Fruit fly (Drosophila melanogaster) whole organism, embryonic: Measurements from ENCODE around the gene Sfp93F.

Experiments used
- Abd-B ChIP-seq: fragments of 200-800 bp; sonication (Bioruptor generic); optimal IDR thresholded peaks from 2 replicates; lab custom pipeline; 2018; ENCODE audit warnings: missing biosample characterization, mild to moderate bottlenecking, missing genetic modification characterization, moderate library complexity
- Adf1 ChIP-seq: fragments of 200-800 bp; sonication (Bioruptor generic); IDR thresholded peaks from 2 replicates; pipeline ENCODE4 v1.3.6; 2022; ENCODE audit warnings: missing biosample characterization, missing genetic modification characterization
- Asciz ChIP-seq: fragments of 200-800 bp; sonication (Bioruptor generic); optimal IDR thresholded peaks from 2 replicates; lab custom pipeline; 2017; ENCODE audit warnings: missing biosample characterization, mild to moderate bottlenecking, missing genetic modification characterization, missing genetic modification reagents
- Bdp1 ChIP-seq: fragments of 200-800 bp; sonication (Bioruptor generic); optimal IDR thresholded peaks from 3 replicates; lab custom pipeline; 2016; ENCODE audit warnings: missing biosample characterization, missing genetic modification characterization
- CG10543 ChIP-seq: fragments of 200-800 bp; sonication (Bioruptor generic); optimal IDR thresholded peaks from 3 replicates; lab custom pipeline; 2017; ENCODE audit warnings: missing biosample characterization, mild to moderate bottlenecking, missing genetic modification characterization, moderate library complexity
- CG11085 ChIP-seq: fragments of 200-800 bp; sonication (Bioruptor generic); IDR thresholded peaks from 2 replicates; pipeline ENCODE4 v1.3.6; 2022; ENCODE audit warnings: missing biosample characterization, missing genetic modification characterization
- CG11504 ChIP-seq: fragments of 200-800 bp; sonication (Bioruptor generic); optimal IDR thresholded peaks from 3 replicates; lab custom pipeline; 2019; ENCODE audit warnings: missing biosample characterization, mild to moderate bottlenecking, missing genetic modification characterization, moderate library complexity
- CG15073 ChIP-seq: fragments of 200-800 bp; sonication (Bioruptor generic); optimal IDR thresholded peaks from 2 replicates; lab custom pipeline; 2016; ENCODE audit warnings: missing biosample characterization, missing genetic modification characterization
- CG15269 ChIP-seq: fragments of 200-800 bp; sonication (Bioruptor generic); optimal IDR thresholded peaks from 2 replicates; lab custom pipeline; 2018; ENCODE audit warnings: missing biosample characterization, mild to moderate bottlenecking, missing genetic modification characterization, moderate library complexity
- CG17328 ChIP-seq: fragments of 200-800 bp; sonication (Bioruptor generic); IDR thresholded peaks from 2 replicates; pipeline ENCODE4 v1.3.6; 2022; ENCODE audit warnings: missing biosample characterization, missing genetic modification characterization
- CG17361 ChIP-seq: fragments of 200-800 bp; sonication (Bioruptor generic); IDR thresholded peaks from 3 replicates; pipeline ENCODE4 v1.3.6; 2022; ENCODE audit warnings: missing biosample characterization, missing genetic modification characterization
- CG17802 ChIP-seq: fragments of 200-800 bp; sonication (Bioruptor generic); optimal IDR thresholded peaks from 2 replicates; lab custom pipeline; 2018; ENCODE audit warnings: missing biosample characterization, mild to moderate bottlenecking, missing genetic modification characterization, moderate library complexity
- CG1792 ChIP-seq: fragments of 200-800 bp; sonication (Bioruptor generic); optimal IDR thresholded peaks from 2 replicates; lab custom pipeline; 2016; ENCODE audit warnings: missing biosample characterization, missing genetic modification characterization
- CG18599 ChIP-seq: fragments of 200-800 bp; sonication (Bioruptor generic); optimal IDR thresholded peaks from 3 replicates; lab custom pipeline; 2017; ENCODE audit warnings: missing biosample characterization, missing genetic modification characterization, mild to moderate bottlenecking, moderate library complexity, missing genetic modification reagents
- CG3065 ChIP-seq: fragments of 200-800 bp; sonication (Bioruptor generic); optimal IDR thresholded peaks from 2 replicates; lab custom pipeline; 2016; ENCODE audit warnings: missing biosample characterization, missing genetic modification characterization
- CG31441 ChIP-seq: fragments of 200-800 bp; sonication (Bioruptor generic); IDR thresholded peaks from 2 replicates; pipeline ENCODE4 v1.3.6; 2022; ENCODE audit warnings: missing biosample characterization, missing genetic modification characterization
- CG32767 ChIP-seq: fragments of 200-800 bp; sonication (Bioruptor generic); IDR thresholded peaks from 2 replicates; pipeline ENCODE4 v1.3.6; 2022; ENCODE audit warnings: missing biosample characterization, missing genetic modification characterization
- CG34376 ChIP-seq: fragments of 200-800 bp; sonication (Bioruptor generic); optimal IDR thresholded peaks from 2 replicates; lab custom pipeline; 2018; ENCODE audit warnings: missing biosample characterization, mild to moderate bottlenecking, missing genetic modification characterization
- CG6791 ChIP-seq: fragments of 200-800 bp; sonication (Bioruptor generic); IDR thresholded peaks from 3 replicates; pipeline ENCODE4 v1.3.6; 2022; ENCODE audit warnings: missing biosample characterization, missing genetic modification characterization; ENCODE audit not compliant: partially characterized antibody
- CG7745 ChIP-seq: fragments of 200-800 bp; sonication (Bioruptor generic); optimal IDR thresholded peaks from 2 replicates; lab custom pipeline; 2018; ENCODE audit warnings: missing biosample characterization, mild to moderate bottlenecking, missing genetic modification characterization, moderate library complexity
- CG9876 ChIP-seq: fragments of 200-800 bp; sonication (Bioruptor generic); optimal IDR thresholded peaks from 2 replicates; lab custom pipeline; 2016; ENCODE audit warnings: missing biosample characterization, missing genetic modification characterization
- Deaf1 ChIP-seq: fragments of 200-800 bp; optimal IDR thresholded peaks from 3 replicates; lab custom pipeline; 2019; ENCODE audit warnings: missing biosample characterization, mild to moderate bottlenecking, missing genetic modification characterization, moderate library complexity
- Dll ChIP-seq: fragments of 200-800 bp; sonication (Bioruptor generic); IDR thresholded peaks from 4 replicates; pipeline ENCODE4 v1.3.6; 2022; ENCODE audit warnings: missing biosample characterization, missing genetic modification characterization; ENCODE audit not compliant: partially characterized antibody
- Dref ChIP-seq: fragments of 200-800 bp; sonication (Bioruptor generic); IDR thresholded peaks from 2 replicates; pipeline ENCODE4 v1.3.6; 2022; ENCODE audit warnings: missing biosample characterization, missing genetic modification characterization
- Drgx ChIP-seq: fragments of 200-800 bp; sonication (Bioruptor generic); IDR thresholded peaks from 2 replicates; pipeline ENCODE4 v1.3.6; 2022; ENCODE audit warnings: missing biosample characterization, missing genetic modification characterization
- E2f1 ChIP-seq: fragments of 200-800 bp; sonication (Bioruptor generic); IDR thresholded peaks from 2 replicates; pipeline ENCODE4 v1.3.6; 2022; ENCODE audit warnings: missing biosample characterization, missing genetic modification characterization
- Ets65A ChIP-seq: fragments of 200-800 bp; sonication (Bioruptor generic); peaks from one replicate; lab custom pipeline; 2016; ENCODE audit warnings: missing biosample characterization, missing genetic modification characterization
- GATAe ChIP-seq: fragments of 200-800 bp; sonication (Bioruptor generic); conservative IDR thresholded peaks from 2 replicates; pipeline ENCODE4 v1.3.6; 2022; ENCODE audit warnings: missing biosample characterization, missing genetic modification characterization
- HmgZ ChIP-seq: fragments of 200-800 bp; sonication (Bioruptor generic); optimal IDR thresholded peaks from 2 replicates; lab custom pipeline; 2018; ENCODE audit warnings: missing biosample characterization, mild to moderate bottlenecking, missing genetic modification characterization
- Lim3 ChIP-seq: fragments of 200-800 bp; sonication (Bioruptor generic); IDR thresholded peaks from 2 replicates; pipeline ENCODE4 v1.3.6; 2022; ENCODE audit warnings: missing biosample characterization, missing genetic modification characterization
- Pdp1 ChIP-seq, 2 experiments: fragments of 200-800 bp; sonication (Bioruptor generic); optimal IDR thresholded peaks; 3 replicates each; lab custom pipeline; 2016; ENCODE audit warnings: missing biosample characterization in 2 of 2, missing genetic modification characterization in 2 of 2, mild to moderate bottlenecking in 1 of 2, moderate library complexity in 1 of 2
- Taf1 ChIP-seq: fragments of 200-800 bp; sonication (Bioruptor generic); IDR thresholded peaks from 2 replicates; pipeline ENCODE4 v1.3.6; 2022; ENCODE audit warnings: missing biosample characterization, missing genetic modification characterization
- btn ChIP-seq: fragments of 200-800 bp; sonication (Bioruptor generic); optimal IDR thresholded peaks from 2 replicates; lab custom pipeline; 2016; ENCODE audit warnings: missing biosample characterization, missing genetic modification characterization
- chinmo ChIP-seq: fragments of 200-800 bp; sonication (Bioruptor generic); IDR thresholded peaks from 4 replicates; pipeline ENCODE4 v1.3.6; 2022; ENCODE audit warnings: missing biosample characterization, missing genetic modification characterization; ENCODE audit not compliant: partially characterized antibody
- exex ChIP-seq: fragments of 200-800 bp; sonication (Bioruptor generic); optimal IDR thresholded peaks from 4 replicates; lab custom pipeline; 2018; ENCODE audit warnings: missing biosample characterization, mild to moderate bottlenecking, missing genetic modification characterization, moderate library complexity
- gcm2 ChIP-seq: fragments of 200-800 bp; sonication (Bioruptor generic); optimal IDR thresholded peaks from 2 replicates; lab custom pipeline; 2016; ENCODE audit warnings: missing biosample characterization, missing genetic modification characterization
- grau ChIP-seq: fragments of 200-800 bp; optimal IDR thresholded peaks from 3 replicates; lab custom pipeline; 2019; ENCODE audit warnings: missing biosample characterization, mild to moderate bottlenecking, missing genetic modification characterization, moderate library complexity
- grn ChIP-seq: fragments of 200-800 bp; sonication (Bioruptor generic); optimal IDR thresholded peaks from 3 replicates; lab custom pipeline; 2017; ENCODE audit warnings: missing biosample characterization, missing genetic modification characterization
- hth ChIP-seq: fragments of >200 bp; optimal IDR thresholded peaks from 2 replicates; lab custom pipeline; 2017; ENCODE audit warnings: inconsistent platforms
- insv ChIP-seq, 2 experiments: fragments of 200-800 bp; sonication (Bioruptor generic); optimal IDR thresholded peaks; 3 replicates each; lab custom pipeline; 2016 to 2018; ENCODE audit warnings: missing biosample characterization in 2 of 2, missing genetic modification characterization in 2 of 2
- kay ChIP-seq: fragments of 200-800 bp; sonication (Bioruptor generic); optimal IDR thresholded peaks from 2 replicates; lab custom pipeline; 2016; ENCODE audit warnings: missing biosample characterization, missing genetic modification characterization
- lab ChIP-seq: fragments of 200-800 bp; sonication (Bioruptor generic); optimal IDR thresholded peaks from 3 replicates; lab custom pipeline; 2017; ENCODE audit warnings: missing biosample characterization, missing genetic modification characterization, mild to moderate bottlenecking, moderate library complexity, missing genetic modification reagents
- lbe ChIP-seq: fragments of 200-800 bp; sonication (Bioruptor generic); optimal IDR thresholded peaks from 2 replicates; lab custom pipeline; 2016; ENCODE audit warnings: missing biosample characterization, mild to moderate bottlenecking, missing genetic modification characterization
- mirr ChIP-seq: fragments of 200-800 bp; sonication (Bioruptor generic); optimal IDR thresholded peaks from 3 replicates; lab custom pipeline; 2018; ENCODE audit warnings: missing biosample characterization, mild to moderate bottlenecking, missing genetic modification characterization
- slbo ChIP-seq: fragments of 200-800 bp; sonication (Bioruptor generic); IDR thresholded peaks from 2 replicates; pipeline ENCODE4 v1.3.6; 2022; ENCODE audit warnings: missing biosample characterization, missing genetic modification characterization
- sug ChIP-seq: fragments of 200-800 bp; optimal IDR thresholded peaks from 2 replicates; lab custom pipeline; 2019; ENCODE audit warnings: missing biosample characterization, mild to moderate bottlenecking, missing genetic modification characterization, moderate library complexity
- twi ChIP-seq: fragments of 200-800 bp; optimal IDR thresholded peaks from 2 replicates; lab custom pipeline; 2019; ENCODE audit warnings: missing biosample characterization, mild to moderate bottlenecking, missing genetic modification characterization, moderate library complexity
- wek ChIP-seq: fragments of 200-800 bp; sonication (Bioruptor generic); optimal IDR thresholded peaks from 3 replicates; lab custom pipeline; 2018; ENCODE audit warnings: missing biosample characterization, mild to moderate bottlenecking, missing genetic modification characterization, moderate library complexity
- yki ChIP-seq: fragments of >200 bp; optimal IDR thresholded peaks from 3 replicates; lab custom pipeline; 2018
- z ChIP-seq: fragments of 200-800 bp; sonication (Bioruptor generic); IDR thresholded peaks from 3 replicates; pipeline ENCODE4 v1.3.6; 2022; ENCODE audit warnings: missing biosample characterization, missing genetic modification characterization

Sfp93F gene

dm6 chr3R:21740766-21741350 lies 4.8 kb upstream of the Sfp93F start:
- TF ChIP-seq exex (tag; lab: Kevin White, UChicago) (peak; percentile 83), CG34376 (peak; percentile 72), CG9876 (GFP tag; lab: Kevin White, UChicago) (no peak), btn (GFP tag; lab: Kevin White, UChicago) (no peak), lbe (GFP tag; lab: Kevin White, UChicago) (no peak), slbo (GFP tag; lab: Robert Waterston, UW) (no peak), CG18599 (GFP tag; lab: Kevin White, UChicago) (no peak), twi (tag; lab: Kevin White, UChicago) (peak; percentile 60), hth (lab: Kevin White, UChicago) (no peak), CG15269 (tag; lab: Kevin White, UChicago) (no peak), E2f1 (GFP tag; lab: Robert Waterston, UW) (no peak), mirr (GFP tag; lab: Kevin White, UChicago) (peak; percentile 39), CG10543 (GFP tag; lab: Kevin White, UChicago) (peak; percentile 57), HmgZ (tag; lab: Kevin White, UChicago) (peak; percentile 29), chinmo (GFP tag; lab: Robert Waterston, UW) (0 out of 4 replicates have a peak, but pooled peaks have one; percentile 27), grn (peak; percentile 64), sug (tag; lab: Kevin White, UChicago) (peak; percentile 75), CG17361 (GFP tag; lab: Robert Waterston, UW) (no peak), kay (peak; percentile 16), lab (peak; percentile 25), grau (peak; percentile 54), wek (peak; percentile 80), Pdp1 (GFP tag; optimal IDR thresholded peaks at IDR 0.05; lab: Kevin White, UChicago) (peak in 1 of 2 experiments; percentile 90), CG3065 (no peak), GATAe (GFP tag; lab: Robert Waterston, UW) (peak; percentile 50; the same call in 1 of the 2 replicates)
- TF ChIP-seq, all 482 proteins: peak for 15

dm6 chr3R:21739750-21740319 lies 3.7 kb upstream of the Sfp93F start, which contains the start of gene CG5849:
CG5849 (plus strand) TSS chr3R:21740105.
- TF ChIP-seq Adf1 (GFP tag; lab: Robert Waterston, UW): no peak
- no peak for TF ChIP-seq hth (lab: Kevin White, UChicago)
- no peak for TF ChIP-seq yki
- no peak for TF ChIP-seq Drgx (GFP tag; lab: Robert Waterston, UW)
- no peak for TF ChIP-seq Dref
- no peak for TF ChIP-seq Abd-B
- TF ChIP-seq CG11085 (GFP tag; lab: Robert Waterston, UW): no peak
- no peak for TF ChIP-seq CG17328 (GFP tag; lab: Robert Waterston, UW)
- no peak for TF ChIP-seq Lim3 (GFP tag; lab: Robert Waterston, UW)
- TF ChIP-seq CG10543 (GFP tag; lab: Kevin White, UChicago): peak; percentile 29
- no peak for TF ChIP-seq CG31441 (GFP tag; lab: Robert Waterston, UW)
- no peak for TF ChIP-seq gcm2 (GFP tag; lab: Kevin White, UChicago)
- TF ChIP-seq CG32767 (GFP tag; lab: Robert Waterston, UW): no peak
- TF ChIP-seq CG6791: 0 out of 3 replicates have a peak, but pooled peaks have one; percentile 32
- TF ChIP-seq Dll (GFP tag; lab: Robert Waterston, UW): no peak
- TF ChIP-seq Deaf1 (tag; lab: Kevin White, UChicago): peak; percentile 10
- no peak for TF ChIP-seq CG7745 (tag; lab: Kevin White, UChicago)
- no peak for TF ChIP-seq Asciz (GFP tag; lab: Kevin White, UChicago)
- no peak for TF ChIP-seq CG1792 (GFP tag; lab: Kevin White, UChicago)
- TF ChIP-seq insv (GFP tag; optimal IDR thresholded peaks at IDR 0.05; lab: Kevin White, UChicago): no peak
- TF ChIP-seq Ets65A: peak; percentile 43
- no peak for TF ChIP-seq Bdp1
- peak; percentile 83 for TF ChIP-seq lab
- TF ChIP-seq z (GFP tag; lab: Robert Waterston, UW): peak; percentile 92
- no peak for TF ChIP-seq CG17802 (tag; lab: Kevin White, UChicago)
- peak; percentile 4 for TF ChIP-seq CG15073 (GFP tag; lab: Kevin White, UChicago)
- no peak for TF ChIP-seq CG11504 (tag; lab: Kevin White, UChicago)
- TF ChIP-seq Taf1 (GFP tag; lab: Robert Waterston, UW): no peak
